Worm (Caenorhabditis elegans): ENCODE measurements around the gene W02F12.2.

ce11 chrV:6649317-6649716, 48.1 kb downstream of the W02F12.2 start, which contains the start of gene T10H9.1:
- TF ChIP-seq pag-3 (tag; optimal IDR thresholded peaks at IDR 0.05; ENCODE audit: borderline replicate concordance, insufficient read depth) (no peak), mep-1 (tag; optimal IDR thresholded peaks at IDR 0.05) (no peak)

Data from whole organism, L1 larva.